Fruit fly (Drosophila melanogaster) whole organism, embryonic: ENCODE data around the gene JIL-1.

Experiments
- Ada2b ChIP-seq: fragments of 200-800 bp; sonication (Bioruptor generic); IDR thresholded peaks from 2 replicates; pipeline ENCODE4 v1.3.6; 2022; ENCODE audit warnings: missing biosample characterization, missing genetic modification characterization
- Blimp-1 ChIP-seq: fragments of 200-800 bp; sonication (Bioruptor generic); optimal IDR thresholded peaks from 3 replicates; lab custom pipeline; 2018; ENCODE audit warnings: missing biosample characterization, missing genetic modification characterization, mild to moderate bottlenecking, moderate library complexity, missing genetic modification reagents
- CG10267 ChIP-seq: fragments of 200-800 bp; sonication (Bioruptor generic); optimal IDR thresholded peaks from 2 replicates; lab custom pipeline; 2018; ENCODE audit warnings: missing biosample characterization, mild to moderate bottlenecking, missing genetic modification characterization, moderate library complexity
- CG11085 ChIP-seq: fragments of 200-800 bp; sonication (Bioruptor generic); IDR thresholded peaks from 2 replicates; pipeline ENCODE4 v1.3.6; 2022; ENCODE audit warnings: missing biosample characterization, missing genetic modification characterization
- CG11093 ChIP-seq: fragments of 200-800 bp; sonication (Bioruptor generic); IDR thresholded peaks from 3 replicates; pipeline ENCODE4 v1.3.6; 2022; ENCODE audit warnings: missing biosample characterization, missing genetic modification characterization
- CG13424 ChIP-seq: fragments of 200-800 bp; sonication (Bioruptor generic); optimal IDR thresholded peaks from 2 replicates; lab custom pipeline; 2019; ENCODE audit warnings: missing biosample characterization, mild to moderate bottlenecking, missing genetic modification characterization, moderate library complexity
- CG14050 ChIP-seq: fragments of 200-800 bp; sonication (Bioruptor generic); IDR thresholded peaks from 3 replicates; pipeline ENCODE4 v1.3.6; 2022; ENCODE audit warnings: missing biosample characterization, missing genetic modification characterization
- CG14441 ChIP-seq: fragments of 200-800 bp; sonication (Bioruptor generic); IDR thresholded peaks from 2 replicates; pipeline ENCODE4 v1.3.6; 2022; ENCODE audit warnings: missing biosample characterization, missing genetic modification characterization
- CG14965 ChIP-seq: fragments of 200-800 bp; sonication (Bioruptor generic); optimal IDR thresholded peaks from 2 replicates; lab custom pipeline; 2016; ENCODE audit warnings: missing biosample characterization, missing genetic modification characterization, borderline replicate concordance
- CG17328 ChIP-seq: fragments of 200-800 bp; sonication (Bioruptor generic); IDR thresholded peaks from 2 replicates; pipeline ENCODE4 v1.3.6; 2022; ENCODE audit warnings: missing biosample characterization, missing genetic modification characterization
- CG17359 ChIP-seq: fragments of 200-800 bp; sonication (Bioruptor generic); optimal IDR thresholded peaks from 3 replicates; lab custom pipeline; 2018; ENCODE audit warnings: missing biosample characterization, mild to moderate bottlenecking, missing genetic modification characterization, moderate library complexity
- CG18599 ChIP-seq: fragments of 200-800 bp; sonication (Bioruptor generic); optimal IDR thresholded peaks from 3 replicates; lab custom pipeline; 2017; ENCODE audit warnings: missing biosample characterization, missing genetic modification characterization, mild to moderate bottlenecking, moderate library complexity, missing genetic modification reagents
- CG2116 ChIP-seq: fragments of 200-800 bp; sonication (Bioruptor generic); optimal IDR thresholded peaks from 3 replicates; lab custom pipeline; 2018; ENCODE audit warnings: missing biosample characterization, mild to moderate bottlenecking, missing genetic modification characterization
- CG32772 ChIP-seq: fragments of 200-800 bp; sonication (Bioruptor generic); IDR thresholded peaks from 2 replicates; pipeline ENCODE4 v1.3.6; 2022; ENCODE audit warnings: missing biosample characterization, missing genetic modification characterization
- CG33557 ChIP-seq: fragments of 200-800 bp; sonication (Bioruptor generic); optimal IDR thresholded peaks from 2 replicates; lab custom pipeline; 2019; ENCODE audit warnings: missing biosample characterization, mild to moderate bottlenecking, missing genetic modification characterization, moderate library complexity
- CG42726 ChIP-seq: fragments of 200-800 bp; sonication (Bioruptor generic); IDR thresholded peaks from 2 replicates; pipeline ENCODE4 v1.3.6; 2022; ENCODE audit warnings: missing biosample characterization, missing genetic modification characterization; ENCODE audit not compliant: partially characterized antibody
- CG43689 ChIP-seq: fragments of 200-800 bp; sonication (Bioruptor generic); IDR thresholded peaks from 2 replicates; pipeline ENCODE4 v1.3.6; 2022; ENCODE audit warnings: missing biosample characterization, missing genetic modification characterization
- CG5953 ChIP-seq: fragments of 200-800 bp; sonication (Bioruptor generic); IDR thresholded peaks from 2 replicates; pipeline ENCODE4 v1.3.6; 2022; ENCODE audit warnings: missing biosample characterization, missing genetic modification characterization
- CG6272 ChIP-seq: fragments of 200-800 bp; sonication (Bioruptor generic); IDR thresholded peaks from 2 replicates; pipeline ENCODE4 v1.3.6; 2022; ENCODE audit warnings: missing biosample characterization, missing genetic modification characterization
- CG6654 ChIP-seq: fragments of 200-800 bp; sonication (Bioruptor generic); optimal IDR thresholded peaks from 2 replicates; lab custom pipeline; 2017; ENCODE audit warnings: missing biosample characterization, mild to moderate bottlenecking, missing genetic modification characterization
- CG6689 ChIP-seq: fragments of 200-800 bp; sonication (Bioruptor generic); IDR thresholded peaks from 2 replicates; pipeline ENCODE4 v1.3.6; 2022; ENCODE audit warnings: missing biosample characterization, missing genetic modification characterization
- CG7372 ChIP-seq: fragments of 200-800 bp; sonication (Bioruptor generic); IDR thresholded peaks from 2 replicates; pipeline ENCODE4 v1.3.6; 2022; ENCODE audit warnings: missing biosample characterization, missing genetic modification characterization
- CG8924 ChIP-seq: fragments of 200-800 bp; optimal IDR thresholded peaks from 3 replicates; lab custom pipeline; 2019; ENCODE audit warnings: missing biosample characterization, mild to moderate bottlenecking, missing genetic modification characterization, moderate library complexity
- Dll ChIP-seq: fragments of 200-800 bp; sonication (Bioruptor generic); IDR thresholded peaks from 4 replicates; pipeline ENCODE4 v1.3.6; 2022; ENCODE audit warnings: missing biosample characterization, missing genetic modification characterization; ENCODE audit not compliant: partially characterized antibody
- E2f2 ChIP-seq: fragments of 200-800 bp; sonication (Bioruptor generic); IDR thresholded peaks from 2 replicates; pipeline ENCODE4 v1.3.6; 2022; ENCODE audit warnings: missing biosample characterization, missing genetic modification characterization
- HmgZ ChIP-seq: fragments of 200-800 bp; sonication (Bioruptor generic); optimal IDR thresholded peaks from 2 replicates; lab custom pipeline; 2018; ENCODE audit warnings: missing biosample characterization, mild to moderate bottlenecking, missing genetic modification characterization
- Hr3 ChIP-seq: fragments of 200-800 bp; sonication (Bioruptor generic); optimal IDR thresholded peaks from 3 replicates; lab custom pipeline; 2016; ENCODE audit warnings: missing biosample characterization, missing genetic modification characterization
- Max ChIP-seq: fragments of 200-800 bp; sonication (Bioruptor generic); optimal IDR thresholded peaks from 2 replicates; lab custom pipeline; 2016; ENCODE audit warnings: missing biosample characterization, mild to moderate bottlenecking, missing genetic modification characterization
- Mes4 ChIP-seq: fragments of 200-800 bp; sonication (Bioruptor generic); optimal IDR thresholded peaks from 2 replicates; lab custom pipeline; 2016; ENCODE audit warnings: missing biosample characterization, missing genetic modification characterization
- PHDP ChIP-seq: fragments of 200-800 bp; sonication (Bioruptor generic); optimal IDR thresholded peaks from 3 replicates; lab custom pipeline; 2018; ENCODE audit warnings: missing biosample characterization, mild to moderate bottlenecking, missing genetic modification characterization, moderate library complexity
- Side ChIP-seq: fragments of 200-800 bp; sonication (Bioruptor generic); optimal IDR thresholded peaks from 2 replicates; lab custom pipeline; 2016; ENCODE audit warnings: missing biosample characterization, missing genetic modification characterization
- Sox100B ChIP-seq: fragments of 200-800 bp; sonication (Bioruptor generic); optimal IDR thresholded peaks from 3 replicates; lab custom pipeline; 2018; ENCODE audit warnings: missing biosample characterization, mild to moderate bottlenecking, missing genetic modification characterization
- Sox102F ChIP-seq: fragments of 200-800 bp; sonication (Bioruptor generic); optimal IDR thresholded peaks from 2 replicates; lab custom pipeline; 2018; ENCODE audit warnings: missing biosample characterization, mild to moderate bottlenecking, missing genetic modification characterization, moderate library complexity
- Trl ChIP-seq, 3 experiments: fragments of >200 bp in 2 of 3; fragments of 200-800 bp in 1 of 3; sonication (Bioruptor generic) in 1 of 3; optimal IDR thresholded peaks; 2 replicates in 1 of 3; 3 replicates in 2 of 3; lab custom pipeline; 2016 to 2017; ENCODE audit warnings: missing biosample characterization in 1 of 3, missing genetic modification characterization in 1 of 3
- ab ChIP-seq: fragments of 200-800 bp; sonication (Bioruptor generic); optimal IDR thresholded peaks from 2 replicates; lab custom pipeline; 2016; ENCODE audit warnings: missing biosample characterization, missing genetic modification characterization
- btn ChIP-seq: fragments of 200-800 bp; sonication (Bioruptor generic); optimal IDR thresholded peaks from 2 replicates; lab custom pipeline; 2016; ENCODE audit warnings: missing biosample characterization, missing genetic modification characterization
- cato ChIP-seq: fragments of 200-800 bp; sonication (Bioruptor generic); optimal IDR thresholded peaks from 2 replicates; lab custom pipeline; 2016; ENCODE audit warnings: missing biosample characterization, missing genetic modification characterization, borderline replicate concordance
- eve ChIP-seq, 2 experiments: fragments of >200 bp; optimal IDR thresholded peaks; 2 replicates each; lab custom pipeline; 2017; ENCODE audit warnings: missing biosample characterization in 2 of 2, missing genetic modification characterization in 2 of 2
- eyg ChIP-seq: fragments of 200-800 bp; sonication (Bioruptor generic); optimal IDR thresholded peaks from 3 replicates; lab custom pipeline; 2016; ENCODE audit warnings: missing biosample characterization, missing genetic modification characterization
- ftz-f1 ChIP-seq: fragments of 200-800 bp; sonication (Bioruptor generic); optimal IDR thresholded peaks from 2 replicates; lab custom pipeline; 2016; ENCODE audit warnings: missing biosample characterization, missing genetic modification characterization
- gem ChIP-seq: fragments of 200-800 bp; sonication (Bioruptor generic); optimal IDR thresholded peaks from 2 replicates; lab custom pipeline; 2019; ENCODE audit warnings: missing biosample characterization, mild to moderate bottlenecking, missing genetic modification characterization, moderate library complexity
- odd ChIP-seq: fragments of 200-800 bp; sonication (Bioruptor generic); optimal IDR thresholded peaks from 2 replicates; lab custom pipeline; 2017; ENCODE audit warnings: missing biosample characterization, mild to moderate bottlenecking, missing genetic modification characterization
- pb ChIP-seq: fragments of 200-800 bp; sonication (Bioruptor generic); optimal IDR thresholded peaks from 3 replicates; lab custom pipeline; 2016; ENCODE audit warnings: missing biosample characterization, missing genetic modification characterization
- pho ChIP-seq: fragments of 200-800 bp; sonication (Bioruptor generic); optimal IDR thresholded peaks from 2 replicates; lab custom pipeline; 2016; ENCODE audit warnings: missing biosample characterization, missing genetic modification characterization
- pros ChIP-seq: fragments of 200-800 bp; sonication (Bioruptor generic); optimal IDR thresholded peaks from 3 replicates; lab custom pipeline; 2019; ENCODE audit warnings: missing biosample characterization, mild to moderate bottlenecking, missing genetic modification characterization, moderate library complexity
- schlank ChIP-seq: fragments of 200-800 bp; sonication (Bioruptor generic); optimal IDR thresholded peaks from 2 replicates; lab custom pipeline; 2018; ENCODE audit warnings: missing biosample characterization, mild to moderate bottlenecking, missing genetic modification characterization
- sim ChIP-seq: fragments of 200-800 bp; sonication (Bioruptor generic); IDR thresholded peaks from 2 replicates; pipeline ENCODE4 v1.3.6; 2022; ENCODE audit warnings: missing biosample characterization, missing genetic modification characterization
- sqz ChIP-seq: fragments of 200-800 bp; sonication (Bioruptor generic); optimal IDR thresholded peaks from 3 replicates; lab custom pipeline; 2018; ENCODE audit warnings: missing biosample characterization, mild to moderate bottlenecking, missing genetic modification characterization
- trh ChIP-seq: fragments of 200-800 bp; sonication (Bioruptor generic); optimal IDR thresholded peaks from 2 replicates; lab custom pipeline; 2016; ENCODE audit warnings: missing biosample characterization, missing genetic modification characterization
- yki ChIP-seq: fragments of >200 bp; optimal IDR thresholded peaks from 3 replicates; lab custom pipeline; 2018

The JIL-1 gene

DNA sequence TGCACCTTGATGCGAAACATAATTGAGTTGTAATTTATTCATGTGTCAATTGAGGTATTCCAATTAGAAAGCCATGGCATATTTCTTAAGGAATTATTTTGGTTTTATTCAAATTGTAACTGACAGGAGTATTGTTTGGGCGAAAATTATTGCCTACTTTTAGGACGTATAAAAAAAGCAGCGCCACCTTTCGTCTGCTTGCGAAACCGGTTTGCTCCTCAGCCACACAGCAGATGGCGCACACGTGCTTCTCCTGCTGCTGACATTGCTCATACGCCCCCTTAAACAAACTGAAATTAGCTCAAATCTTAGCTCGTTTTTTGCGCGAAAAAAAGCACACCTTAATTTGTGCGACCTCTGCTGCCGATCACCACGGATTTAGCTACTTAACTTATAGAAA lies 45.1 kb downstream of the JIL-1 start (continued):
- TF ChIP-seq CG33557 (GFP tag; lab: Kevin White, UChicago) (peak; percentile 53), E2f2 (peak; percentile 25; the same call in 1 of the 2 replicates), Sox100B (GFP tag; lab: Kevin White, UChicago) (peak; percentile 17), CG17328 (peak; percentile 75), CG18599 (GFP tag; lab: Kevin White, UChicago) (no peak), CG6272 (peak; percentile 31; the same call in 1 of the 2 replicates), CG17359 (tag; lab: Kevin White, UChicago) (peak; percentile 80), CG8924 (peak; percentile 19), Sox102F (GFP tag; lab: Kevin White, UChicago) (peak; percentile 70), gem (peak; percentile 62), CG6689 (GFP tag; lab: Robert Waterston, UW) (0 out of 2 replicates have a peak, but pooled peaks have one; percentile 19), CG11093 (GFP tag; lab: Robert Waterston, UW) (peak; percentile 50; the same call in 2 of the 3 replicates), CG11085 (GFP tag; lab: Robert Waterston, UW) (peak; percentile 69; the same call in 1 of the 2 replicates), trh (GFP tag; lab: Kevin White, UChicago) (peak; percentile 28), Trl (optimal IDR thresholded peaks at IDR 0.05; lab: Kevin White, UChicago) (no peak), Trl (GFP tag; optimal IDR thresholded peaks at IDR 0.05; lab: Kevin White, UChicago) (peak; percentile 82), eve (GFP tag; optimal IDR thresholded peaks at IDR 0.05; lab: Kevin White, UChicago) (no peak), Max (GFP tag; lab: Kevin White, UChicago) (peak; percentile 24), pho (peak; percentile 21), CG6654 (GFP tag; lab: Kevin White, UChicago) (peak; percentile 36), Blimp-1 (GFP tag; lab: Kevin White, UChicago) (peak; percentile 31), CG13424 (peak; percentile 69), CG43689 (GFP tag; lab: Robert Waterston, UW) (peak; percentile 50; the same call in 1 of the 2 replicates), btn (GFP tag; lab: Kevin White, UChicago) (peak; percentile 42), yki (no peak), Mes4 (GFP tag; lab: Kevin White, UChicago) (peak; percentile 81), ab (GFP tag; lab: Kevin White, UChicago) (peak; percentile 11), CG14965 (GFP tag; lab: Kevin White, UChicago) (peak; percentile 90), HmgZ (peak; percentile 86), Hr3 (peak; percentile 76), pros (no peak), schlank (tag; lab: Kevin White, UChicago) (peak; percentile 42), PHDP (tag; lab: Kevin White, UChicago) (peak; percentile 62), CG32772 (GFP tag; lab: Robert Waterston, UW) (peak; percentile 80), odd (GFP tag; lab: Kevin White, UChicago) (peak; percentile 52), Dll (no peak), CG42726 (GFP tag; lab: Robert Waterston, UW) (no peak; the same call in 1 of the 2 replicates), cato (no peak), CG7372 (GFP tag; lab: Robert Waterston, UW) (peak; percentile 99), CG10267 (peak; percentile 57), CG5953 (peak; percentile 79), Ada2b (GFP tag; lab: Robert Waterston, UW) (peak; percentile 57; the same call in 1 of the 2 replicates), CG14441 (GFP tag; lab: Robert Waterston, UW) (peak; percentile 72), eyg (GFP tag; lab: Kevin White, UChicago) (peak; percentile 37), sim (no peak), pb (GFP tag; lab: Kevin White, UChicago) (peak; percentile 77), Side (peak; percentile 70), CG14050 (peak; percentile 49; the same call in 2 of the 3 replicates), ftz-f1 (GFP tag; lab: Kevin White, UChicago) (peak; percentile 41), sqz (GFP tag; lab: Kevin White, UChicago) (peak; percentile 68), CG2116 (GFP tag; lab: Kevin White, UChicago) (peak; percentile 47)
